Fruit fly (Drosophila melanogaster) whole organism, embryonic: ENCODE data around the gene CG5214.
A peak's percentile ranks its signal among the peaks of the same experiment; 100 is the strongest.

Experiments used
- ATbp ChIP-seq: fragments of 200-800 bp; sonication (Bioruptor generic); optimal IDR thresholded peaks from 2 replicates; lab custom pipeline; 2017; ENCODE audit warnings: missing biosample characterization, mild to moderate bottlenecking, missing genetic modification characterization, missing genetic modification reagents
- B-H2 ChIP-seq: fragments of 200-800 bp; sonication (Bioruptor generic); optimal IDR thresholded peaks from 2 replicates; lab custom pipeline; 2018; ENCODE audit warnings: missing biosample characterization, mild to moderate bottlenecking, missing genetic modification characterization
- CG10267 ChIP-seq: fragments of 200-800 bp; sonication (Bioruptor generic); optimal IDR thresholded peaks from 2 replicates; lab custom pipeline; 2018; ENCODE audit warnings: missing biosample characterization, mild to moderate bottlenecking, missing genetic modification characterization, moderate library complexity
- CG10431 ChIP-seq: fragments of 200-800 bp; sonication (Bioruptor generic); optimal IDR thresholded peaks from 3 replicates; lab custom pipeline; 2018; ENCODE audit warnings: missing biosample characterization, mild to moderate bottlenecking, missing genetic modification characterization
- CG10462 ChIP-seq: fragments of 200-800 bp; sonication (Bioruptor generic); optimal IDR thresholded peaks from 2 replicates; lab custom pipeline; 2016; ENCODE audit warnings: missing biosample characterization, missing genetic modification characterization
- CG10565 ChIP-seq: fragments of 200-800 bp; sonication (Bioruptor generic); optimal IDR thresholded peaks from 3 replicates; lab custom pipeline; 2016; ENCODE audit warnings: missing biosample characterization, mild to moderate bottlenecking, missing genetic modification characterization
- CG12071 ChIP-seq: fragments of 200-800 bp; sonication (Bioruptor generic); optimal IDR thresholded peaks from 3 replicates; lab custom pipeline; 2018; ENCODE audit warnings: missing biosample characterization, mild to moderate bottlenecking, missing genetic modification characterization
- CG14965 ChIP-seq: fragments of 200-800 bp; sonication (Bioruptor generic); optimal IDR thresholded peaks from 2 replicates; lab custom pipeline; 2016; ENCODE audit warnings: missing biosample characterization, missing genetic modification characterization, borderline replicate concordance
- CG17829 ChIP-seq: fragments of 200-800 bp; optimal IDR thresholded peaks from 2 replicates; lab custom pipeline; 2019; ENCODE audit warnings: missing biosample characterization, mild to moderate bottlenecking, missing genetic modification characterization, moderate library complexity
- CG17912 ChIP-seq: fragments of 200-800 bp; sonication (Bioruptor generic); optimal IDR thresholded peaks from 2 replicates; lab custom pipeline; 2018; ENCODE audit warnings: missing biosample characterization, mild to moderate bottlenecking, missing genetic modification characterization
- CG2712 ChIP-seq: fragments of 200-800 bp; optimal IDR thresholded peaks from 3 replicates; lab custom pipeline; 2019; ENCODE audit warnings: missing biosample characterization, mild to moderate bottlenecking, missing genetic modification characterization, moderate library complexity
- CG34422 ChIP-seq: fragments of 200-800 bp; sonication (Bioruptor generic); IDR thresholded peaks from 3 replicates; pipeline ENCODE4 v1.3.6; 2022; ENCODE audit warnings: missing biosample characterization, missing genetic modification characterization
- CG4854 ChIP-seq: fragments of 200-800 bp; sonication (Bioruptor generic); optimal IDR thresholded peaks from 2 replicates; lab custom pipeline; 2016; ENCODE audit warnings: missing biosample characterization, missing genetic modification characterization, inconsistent platforms
- CG7372 ChIP-seq: fragments of 200-800 bp; sonication (Bioruptor generic); IDR thresholded peaks from 2 replicates; pipeline ENCODE4 v1.3.6; 2022; ENCODE audit warnings: missing biosample characterization, missing genetic modification characterization
- CG7987 ChIP-seq: fragments of 200-800 bp; sonication (Bioruptor generic); optimal IDR thresholded peaks from 2 replicates; lab custom pipeline; 2018; ENCODE audit warnings: missing biosample characterization, mild to moderate bottlenecking, missing genetic modification characterization, moderate library complexity
- CG8944 ChIP-seq: fragments of 200-800 bp; sonication (Bioruptor generic); optimal IDR thresholded peaks from 3 replicates; lab custom pipeline; 2016; ENCODE audit warnings: missing biosample characterization, missing genetic modification characterization
- D19A ChIP-seq: fragments of 200-800 bp; optimal IDR thresholded peaks from 3 replicates; lab custom pipeline; 2019; ENCODE audit warnings: missing biosample characterization, mild to moderate bottlenecking, missing genetic modification characterization, moderate library complexity
- Dref ChIP-seq: fragments of 200-800 bp; sonication (Bioruptor generic); IDR thresholded peaks from 2 replicates; pipeline ENCODE4 v1.3.6; 2022; ENCODE audit warnings: missing biosample characterization, missing genetic modification characterization
- Drgx ChIP-seq: fragments of 200-800 bp; sonication (Bioruptor generic); IDR thresholded peaks from 2 replicates; pipeline ENCODE4 v1.3.6; 2022; ENCODE audit warnings: missing biosample characterization, missing genetic modification characterization
- Hey ChIP-seq: fragments of 200-800 bp; sonication (Bioruptor generic); optimal IDR thresholded peaks from 3 replicates; lab custom pipeline; 2018; ENCODE audit warnings: missing biosample characterization, mild to moderate bottlenecking, missing genetic modification characterization
- HmgZ ChIP-seq: fragments of 200-800 bp; sonication (Bioruptor generic); optimal IDR thresholded peaks from 2 replicates; lab custom pipeline; 2018; ENCODE audit warnings: missing biosample characterization, mild to moderate bottlenecking, missing genetic modification characterization
- Hr3 ChIP-seq: fragments of 200-800 bp; sonication (Bioruptor generic); optimal IDR thresholded peaks from 3 replicates; lab custom pipeline; 2016; ENCODE audit warnings: missing biosample characterization, missing genetic modification characterization
- Meics ChIP-seq: fragments of 200-800 bp; sonication (Bioruptor generic); optimal IDR thresholded peaks from 2 replicates; lab custom pipeline; 2017; ENCODE audit warnings: missing biosample characterization, mild to moderate bottlenecking, missing genetic modification characterization
- Mrtf ChIP-seq: fragments of 200-800 bp; sonication (Bioruptor generic); IDR thresholded peaks from 3 replicates; pipeline ENCODE4 v1.3.6; 2022; ENCODE audit warnings: missing biosample characterization, missing genetic modification characterization
- NC2α ChIP-seq: fragments of 200-800 bp; sonication (Bioruptor generic); optimal IDR thresholded peaks from 2 replicates; lab custom pipeline; 2016; ENCODE audit warnings: missing biosample characterization, missing genetic modification characterization
- NC2β ChIP-seq: fragments of 200-800 bp; sonication (Bioruptor generic); optimal IDR thresholded peaks from 2 replicates; lab custom pipeline; 2016; ENCODE audit warnings: missing biosample characterization, missing genetic modification characterization
- Oaz ChIP-seq: fragments of 200-800 bp; sonication (Bioruptor generic); IDR thresholded peaks from 2 replicates; pipeline ENCODE4 v1.3.6; 2022; ENCODE audit warnings: missing biosample characterization, missing genetic modification characterization
- Opbp ChIP-seq: fragments of 200-800 bp; sonication (Bioruptor generic); IDR thresholded peaks from 3 replicates; pipeline ENCODE4 v1.3.6; 2022; ENCODE audit warnings: missing biosample characterization, missing genetic modification characterization; ENCODE audit not compliant: partially characterized antibody
- Pdp1 ChIP-seq, 2 experiments: fragments of 200-800 bp; sonication (Bioruptor generic); optimal IDR thresholded peaks; 3 replicates each; lab custom pipeline; 2016; ENCODE audit warnings: missing biosample characterization in 2 of 2, missing genetic modification characterization in 2 of 2, mild to moderate bottlenecking in 1 of 2, moderate library complexity in 1 of 2
- Side ChIP-seq: fragments of 200-800 bp; sonication (Bioruptor generic); optimal IDR thresholded peaks from 2 replicates; lab custom pipeline; 2016; ENCODE audit warnings: missing biosample characterization, missing genetic modification characterization
- Sox100B ChIP-seq: fragments of 200-800 bp; sonication (Bioruptor generic); optimal IDR thresholded peaks from 3 replicates; lab custom pipeline; 2018; ENCODE audit warnings: missing biosample characterization, mild to moderate bottlenecking, missing genetic modification characterization
- Vsx1 ChIP-seq: fragments of 200-800 bp; sonication (Bioruptor generic); optimal IDR thresholded peaks from 2 replicates; lab custom pipeline; 2017; ENCODE audit warnings: missing biosample characterization, mild to moderate bottlenecking, missing genetic modification characterization, missing genetic modification reagents
- cas ChIP-seq: fragments of 200-800 bp; sonication (Bioruptor generic); IDR thresholded peaks from 2 replicates; pipeline ENCODE4 v1.3.6; 2022; ENCODE audit warnings: missing biosample characterization, missing genetic modification characterization
- chinmo ChIP-seq: fragments of 200-800 bp; sonication (Bioruptor generic); IDR thresholded peaks from 4 replicates; pipeline ENCODE4 v1.3.6; 2022; ENCODE audit warnings: missing biosample characterization, missing genetic modification characterization; ENCODE audit not compliant: partially characterized antibody
- ewg ChIP-seq: fragments of 200-800 bp; sonication (Bioruptor generic); optimal IDR thresholded peaks from 3 replicates; lab custom pipeline; 2017; ENCODE audit warnings: mild to moderate bottlenecking, missing biosample characterization, missing genetic modification reagents, missing genetic modification characterization
- grau ChIP-seq: fragments of 200-800 bp; optimal IDR thresholded peaks from 3 replicates; lab custom pipeline; 2019; ENCODE audit warnings: missing biosample characterization, mild to moderate bottlenecking, missing genetic modification characterization, moderate library complexity
- lmd ChIP-seq: fragments of 200-800 bp; sonication (Bioruptor generic); IDR thresholded peaks from 2 replicates; pipeline ENCODE4 v1.3.6; 2022; ENCODE audit warnings: missing biosample characterization, missing genetic modification characterization
- lov ChIP-seq, 2 experiments: fragments of 200-800 bp in 1 of 2; fragments of >200 bp in 1 of 2; sonication (Bioruptor generic) in 1 of 2; IDR thresholded peaks in 1 of 2; optimal IDR thresholded peaks in 1 of 2; 2 replicates in 1 of 2; 3 replicates in 1 of 2; pipeline versions ENCODE4 v1.3.6 to Lab custom; 2017 to 2022; ENCODE audit warnings: missing biosample characterization in 1 of 2, missing genetic modification characterization in 1 of 2
- mirr ChIP-seq: fragments of 200-800 bp; sonication (Bioruptor generic); optimal IDR thresholded peaks from 3 replicates; lab custom pipeline; 2018; ENCODE audit warnings: missing biosample characterization, mild to moderate bottlenecking, missing genetic modification characterization
- nom ChIP-seq: fragments of 200-800 bp; sonication (Bioruptor generic); optimal IDR thresholded peaks from 2 replicates; lab custom pipeline; 2017; ENCODE audit warnings: missing biosample characterization, missing genetic modification characterization, mild to moderate bottlenecking, moderate library complexity, missing genetic modification reagents
- odd ChIP-seq: fragments of 200-800 bp; sonication (Bioruptor generic); optimal IDR thresholded peaks from 2 replicates; lab custom pipeline; 2017; ENCODE audit warnings: missing biosample characterization, mild to moderate bottlenecking, missing genetic modification characterization
- pfk ChIP-seq: fragments of 200-800 bp; sonication (Bioruptor generic); optimal IDR thresholded peaks from 2 replicates; lab custom pipeline; 2018; ENCODE audit warnings: missing biosample characterization, mild to moderate bottlenecking, missing genetic modification characterization, moderate library complexity
- pzg ChIP-seq: fragments of 200-800 bp; sonication (Bioruptor generic); optimal IDR thresholded peaks from 3 replicates; lab custom pipeline; 2018; ENCODE audit warnings: missing biosample characterization, mild to moderate bottlenecking, missing genetic modification characterization, moderate library complexity
- slou ChIP-seq: fragments of 200-800 bp; sonication (Bioruptor generic); optimal IDR thresholded peaks from 3 replicates; lab custom pipeline; 2016; ENCODE audit warnings: missing biosample characterization, missing genetic modification characterization
- so ChIP-seq: fragments of 200-800 bp; sonication (Bioruptor generic); IDR thresholded peaks from 3 replicates; pipeline ENCODE4 v1.3.6; 2022; ENCODE audit warnings: missing biosample characterization, missing genetic modification characterization
- toy ChIP-seq: fragments of 200-800 bp; sonication (Bioruptor generic); IDR thresholded peaks from 2 replicates; pipeline ENCODE4 v1.3.6; 2022; ENCODE audit warnings: missing biosample characterization, missing genetic modification characterization
- trh ChIP-seq: fragments of 200-800 bp; sonication (Bioruptor generic); optimal IDR thresholded peaks from 2 replicates; lab custom pipeline; 2016; ENCODE audit warnings: missing biosample characterization, missing genetic modification characterization

Gene CG5214

dm6 chr3R:11200042-11200884 is 43.8 kb upstream of the CG5214 start (continued):
- TF ChIP-seq CG7987 (GFP tag; lab: Kevin White, UChicago), result no peak
- peak; percentile 48 for TF ChIP-seq HmgZ (tag; lab: Kevin White, UChicago)
- TF ChIP-seq pzg (GFP tag; lab: Kevin White, UChicago), result no peak
- peak in 1 of 2 experiments; percentile 98 for TF ChIP-seq Pdp1 (GFP tag; optimal IDR thresholded peaks at IDR 0.05; lab: Kevin White, UChicago)
- peak; percentile 14 for TF ChIP-seq CG17829 (tag; lab: Kevin White, UChicago)
- TF ChIP-seq Opbp (GFP tag; lab: Robert Waterston, UW), result no peak
- no peak for TF ChIP-seq CG10462 (GFP tag; lab: Kevin White, UChicago)
- TF ChIP-seq chinmo (GFP tag; lab: Robert Waterston, UW), result 0 out of 4 replicates have a peak, but pooled peaks have one; percentile 34
- TF ChIP-seq ATbp (GFP tag; lab: Kevin White, UChicago), result peak; percentile 46
- no peak for TF ChIP-seq Dref (GFP tag; lab: Robert Waterston, UW)
- TF ChIP-seq CG10431 (GFP tag; lab: Kevin White, UChicago), result no peak
- peak; percentile 1 for TF ChIP-seq nom
- peak; percentile 13; the same call in 1 of the 3 replicates for TF ChIP-seq CG34422 (GFP tag; lab: Robert Waterston, UW)
- TF ChIP-seq mirr (GFP tag; lab: Kevin White, UChicago), result peak; percentile 65
- peak; percentile 41 for TF ChIP-seq Vsx1 (GFP tag; lab: Kevin White, UChicago)
- TF ChIP-seq ewg (GFP tag; lab: Kevin White, UChicago), result peak; percentile 16
- no peak for TF ChIP-seq pfk (GFP tag; lab: Kevin White, UChicago)
- peak; percentile 30 for TF ChIP-seq Sox100B (GFP tag; lab: Kevin White, UChicago)
- TF ChIP-seq CG8944 (GFP tag; lab: Kevin White, UChicago), result no peak
- TF ChIP-seq CG7372 (GFP tag; lab: Robert Waterston, UW), result peak; percentile 42; the same call in 1 of the 2 replicates
- TF ChIP-seq CG12071, result peak; percentile 2
- TF ChIP-seq toy (GFP tag; lab: Robert Waterston, UW), result no peak
- no peak for TF ChIP-seq Mrtf
- no peak for TF ChIP-seq Side (GFP tag; lab: Kevin White, UChicago)
- TF ChIP-seq, all 482 proteins: peak for 29

- TF ChIP-seq CG10565 (GFP tag; lab: Kevin White, UChicago) (no peak), lov (optimal IDR thresholded peaks at IDR 0.05; lab: Kevin White, UChicago) (no peak), lov (GFP tag; IDR thresholded peaks at IDR 0.05; lab: Robert Waterston, UW) (no peak), Hr3 (GFP tag; lab: Kevin White, UChicago) (peak; percentile 41), NC2α (GFP tag; lab: Kevin White, UChicago) (no peak), trh (GFP tag; lab: Kevin White, UChicago) (no peak), CG17912 (no peak), B-H2 (GFP tag; lab: Kevin White, UChicago) (no peak), CG10267 (tag; lab: Kevin White, UChicago) (peak; percentile 15), Side (GFP tag; lab: Kevin White, UChicago) (no peak), so (no peak), grau (tag; lab: Kevin White, UChicago) (peak; percentile 79), cas (no peak), Hey (tag; lab: Kevin White, UChicago) (no peak), CG2712 (peak; percentile 51), CG4854 (GFP tag; lab: Kevin White, UChicago) (no peak), Drgx (GFP tag; lab: Robert Waterston, UW) (peak; percentile 47), CG14965 (GFP tag; lab: Kevin White, UChicago) (no peak), NC2β (GFP tag; lab: Kevin White, UChicago) (no peak), Oaz (GFP tag; lab: Robert Waterston, UW) (no peak), Meics (GFP tag; lab: Kevin White, UChicago) (peak; percentile 77), D19A (tag; lab: Kevin White, UChicago) (peak; percentile 59), lmd (peak; percentile 49; the same call in 1 of the 2 replicates), odd (GFP tag; lab: Kevin White, UChicago) (peak; percentile 43), slou (GFP tag; lab: Kevin White, UChicago) (peak; percentile 5)
These were observed 43.1 kb upstream of the CG5214 start for dm6 chr3R:11200885-11201421.
